Worm (Caenorhabditis elegans) whole organism, L1 larva: ENCODE data around the gene F19B2.7.

Experiments used
- nhr-237 ChIP-seq: fragments of 150-350 bp; optimal IDR thresholded peaks from 2 replicates; lab custom pipeline; 2014; ENCODE audit warnings: missing biosample characterization, missing genetic modification characterization
- nhr-77 ChIP-seq: fragments of 150-350 bp; optimal IDR thresholded peaks from 2 replicates; lab custom pipeline; 2014; ENCODE audit warnings: missing biosample characterization, missing genetic modification characterization
- rnt-1 ChIP-seq: sonication (generic microtip); optimal IDR thresholded peaks from 2 replicates; lab custom pipeline; 2016; ENCODE audit warnings: mild to moderate bottlenecking, missing genetic modification characterization, moderate library complexity, missing compliant biosample characterization

ce11 chrV:20192102-20192880 lies 40.8 kb downstream of the F19B2.7 start, which contains the start of the genes fbxa-115 and Y113G7B.27:
- no peak for TF ChIP-seq nhr-77
- no peak for TF ChIP-seq rnt-1 (tag; lab: Kevin White, UChicago)
- TF ChIP-seq nhr-237 (tag; lab: Kevin White, UChicago): no peak
